Fruit fly (Drosophila melanogaster) whole organism, wandering third instar larva: ENCODE measurements around the gene CG33287.

Source experiments
- CG32264 ChIP-seq: fragments of 200-800 bp; sonication (Bioruptor generic); optimal IDR thresholded peaks from 2 replicates; lab custom pipeline; 2016; ENCODE audit warnings: missing biosample characterization, missing genetic modification characterization
- Dif ChIP-seq: fragments of 200-275, 200-300 bp; sonication (Bioruptor generic); optimal IDR thresholded peaks from 2 replicates; lab custom pipeline; 2018; ENCODE audit warnings: missing biosample characterization, missing genetic modification characterization; ENCODE audit not compliant: partially characterized antibody
- Hr78 ChIP-seq: fragments of >200 bp; optimal IDR thresholded peaks from 2 replicates; lab custom pipeline; 2017; ENCODE audit warnings: missing biosample characterization, missing genetic modification characterization
- Jra ChIP-seq: sonication (Bioruptor generic); optimal IDR thresholded peaks from 2 replicates; lab custom pipeline; 2016; ENCODE audit warnings: missing biosample characterization, missing genetic modification characterization
- Mio ChIP-seq: sonication (Bioruptor generic); optimal IDR thresholded peaks from 2 replicates; lab custom pipeline; 2016; ENCODE audit warnings: missing biosample characterization, missing genetic modification characterization
- Vsx2 ChIP-seq: fragments of 200-300, 225-300 bp; sonication (Bioruptor generic); optimal IDR thresholded peaks from 2 replicates; lab custom pipeline; 2018; ENCODE audit warnings: missing biosample characterization, missing genetic modification characterization; ENCODE audit not compliant: partially characterized antibody
- brk ChIP-seq: fragments of 200-800 bp; sonication (Bioruptor generic); optimal IDR thresholded peaks from 2 replicates; lab custom pipeline; 2016; ENCODE audit warnings: missing biosample characterization, mild to moderate bottlenecking, missing genetic modification characterization
- dsf ChIP-seq: sonication (Bioruptor generic); optimal IDR thresholded peaks from 2 replicates; lab custom pipeline; 2016; ENCODE audit warnings: missing biosample characterization, missing genetic modification characterization, borderline replicate concordance
- fru ChIP-seq: fragments of 200-800 bp; sonication (Bioruptor generic); optimal IDR thresholded peaks from 3 replicates; lab custom pipeline; 2016; ENCODE audit warnings: missing biosample characterization, mild to moderate bottlenecking, missing genetic modification characterization
- h ChIP-seq: fragments of 200-800 bp; sonication (Bioruptor generic); optimal IDR thresholded peaks from 3 replicates; lab custom pipeline; 2016; ENCODE audit warnings: missing biosample characterization, mild to moderate bottlenecking, missing genetic modification characterization
- jim ChIP-seq: fragments of 175-275, 200-325 bp; sonication (Bioruptor generic); optimal IDR thresholded peaks from 2 replicates; lab custom pipeline; 2016; ENCODE audit warnings: missing biosample characterization, mild to moderate bottlenecking, missing genetic modification characterization
- lola ChIP-seq: fragments of >200 bp; optimal IDR thresholded peaks from 2 replicates; lab custom pipeline; 2017; ENCODE audit warnings: missing biosample characterization, missing genetic modification characterization
- pan ChIP-seq: fragments of >200 bp; optimal IDR thresholded peaks from 2 replicates; lab custom pipeline; 2017
- rgr ChIP-seq: fragments of 200-800 bp; sonication (Bioruptor generic); optimal IDR thresholded peaks from 3 replicates; lab custom pipeline; 2016; ENCODE audit warnings: missing biosample characterization, mild to moderate bottlenecking, missing genetic modification characterization

dm6 chr3L:20983309-20983708 lies 12.8 kb upstream of the CG33287 start:
- TF ChIP-seq lola, result no peak
- peak; percentile 14 for TF ChIP-seq rgr (GFP tag; lab: Kevin White, UChicago)
- no peak for TF ChIP-seq pan (lab: Kevin White, UChicago)
- TF ChIP-seq Jra, result no peak
- no peak for TF ChIP-seq brk (GFP tag; lab: Kevin White, UChicago)
- no peak for TF ChIP-seq CG32264 (GFP tag; lab: Kevin White, UChicago)
- TF ChIP-seq dsf, result no peak
- peak; percentile 19 for TF ChIP-seq h (GFP tag; lab: Kevin White, UChicago)
- no peak for TF ChIP-seq Hr78 (GFP tag; lab: Kevin White, UChicago)
- TF ChIP-seq fru (GFP tag; lab: Kevin White, UChicago), result peak; percentile 44
- TF ChIP-seq jim (GFP tag; lab: Kevin White, UChicago), result no peak
- TF ChIP-seq Mio (GFP tag; lab: Kevin White, UChicago), result no peak
- no peak for TF ChIP-seq Vsx2 (GFP tag; lab: Kevin White, UChicago)
- no peak for TF ChIP-seq Dif (GFP tag; lab: Kevin White, UChicago)
